Worm (Caenorhabditis elegans) whole organism, L3 larva: ENCODE results near the gene mog-3.

Experiments
- aly-2 ChIP-seq: fragments of 150-350 bp; optimal IDR thresholded peaks from 2 replicates; lab custom pipeline; 2014; ENCODE audit warnings: missing biosample characterization, missing genetic modification characterization
- egl-27 ChIP-seq: sonication (generic microtip); optimal IDR thresholded peaks from 4 replicates; lab custom pipeline; 2017; ENCODE audit warnings: missing biosample characterization, missing genetic modification reagents, missing genetic modification characterization
- elt-2 ChIP-seq: sonication (generic microtip); optimal IDR thresholded peaks from 2 replicates; lab custom pipeline; 2016; ENCODE audit warnings: missing genetic modification reagents, mild to moderate bottlenecking, missing genetic modification characterization, missing compliant biosample characterization
- fkh-10 ChIP-seq: sonication (generic microtip); optimal IDR thresholded peaks from 2 replicates; lab custom pipeline; 2017; ENCODE audit warnings: missing biosample characterization, missing genetic modification reagents, missing genetic modification characterization
- lsy-12 ChIP-seq: sonication (generic microtip); optimal IDR thresholded peaks from 2 replicates; lab custom pipeline; 2016; ENCODE audit warnings: mild to moderate bottlenecking, missing genetic modification characterization, missing compliant biosample characterization
- nhr-11 ChIP-seq: fragments of 150-350 bp; optimal IDR thresholded peaks from 2 replicates; lab custom pipeline; 2014; ENCODE audit warnings: missing biosample characterization, missing genetic modification characterization
- nhr-237 ChIP-seq: fragments of 150-350 bp; optimal IDR thresholded peaks from 2 replicates; lab custom pipeline; 2014; ENCODE audit warnings: missing biosample characterization, missing genetic modification characterization
- nhr-25 ChIP-seq: sonication (generic microtip); optimal IDR thresholded peaks from 2 replicates; lab custom pipeline; 2017; ENCODE audit warnings: missing biosample characterization, missing genetic modification characterization
- pha-4 ChIP-seq: fragments of 150-350 bp; optimal IDR thresholded peaks from 2 replicates; lab custom pipeline; 2014; ENCODE audit warnings: missing biosample characterization, missing genetic modification reagents, missing genetic modification characterization
- skn-1 ChIP-seq: fragments of 150-350 bp; optimal IDR thresholded peaks from 2 replicates; lab custom pipeline; 2014; ENCODE audit warnings: missing biosample characterization, missing genetic modification characterization
- snpc-4 ChIP-seq: fragments of 150-350 bp; optimal IDR thresholded peaks from 2 replicates; lab custom pipeline; 2014; ENCODE audit warnings: missing biosample characterization, missing genetic modification characterization
- unc-62 ChIP-seq: fragments of 150-350 bp; sonication (generic microtip); optimal IDR thresholded peaks from 4 replicates; lab custom pipeline; 2014; ENCODE audit warnings: missing biosample characterization, missing genetic modification reagents, missing genetic modification characterization

ce11 chrIII:5301786-5302268 lies 6.6 kb upstream of the mog-3 start, which contains the start of the genes T15B12.2 and F52C9.5:
- no peak for TF ChIP-seq aly-2 (tag; lab: Kevin White, UChicago)
- no peak for TF ChIP-seq lsy-12 (tag; lab: Kevin White, UChicago)
- TF ChIP-seq pha-4 (tag; lab: Kevin White, UChicago), result no peak
- TF ChIP-seq elt-2 (tag; lab: Kevin White, UChicago), result no peak
- TF ChIP-seq egl-27, result no peak
- no peak for TF ChIP-seq nhr-237 (tag; lab: Kevin White, UChicago)
- no peak for TF ChIP-seq skn-1 (tag; lab: Kevin White, UChicago)
- no peak for TF ChIP-seq snpc-4
- TF ChIP-seq nhr-11 (tag; lab: Kevin White, UChicago), result no peak
- TF ChIP-seq fkh-10 (GFP tag; lab: Kevin White, UChicago), result no peak
- no peak for TF ChIP-seq nhr-25
- no peak for TF ChIP-seq unc-62 (GFP tag; lab: Kevin White, UChicago)
